Fruit fly (Drosophila melanogaster) whole organism, embryonic: Measurements from ENCODE around the gene CG16779.

Source experiments
- Abd-B ChIP-seq: fragments of 200-800 bp; sonication (Bioruptor generic); optimal IDR thresholded peaks from 2 replicates; lab custom pipeline; 2018; ENCODE audit warnings: missing biosample characterization, mild to moderate bottlenecking, missing genetic modification characterization, moderate library complexity
- CG10209 ChIP-seq: fragments of 200-800 bp; sonication (Bioruptor generic); optimal IDR thresholded peaks from 3 replicates; lab custom pipeline; 2017; ENCODE audit warnings: missing biosample characterization, mild to moderate bottlenecking, missing genetic modification characterization, missing genetic modification reagents
- CG13624 ChIP-seq: fragments of 200-800 bp; sonication (Bioruptor generic); optimal IDR thresholded peaks from 2 replicates; lab custom pipeline; 2016; ENCODE audit warnings: missing biosample characterization, missing genetic modification characterization
- CG14965 ChIP-seq: fragments of 200-800 bp; sonication (Bioruptor generic); optimal IDR thresholded peaks from 2 replicates; lab custom pipeline; 2016; ENCODE audit warnings: missing biosample characterization, missing genetic modification characterization, borderline replicate concordance
- CG16779 ChIP-seq: fragments of 200-800 bp; sonication (Bioruptor generic); IDR thresholded peaks from 2 replicates; pipeline ENCODE4 v1.3.6; 2022; ENCODE audit warnings: missing biosample characterization, missing genetic modification characterization
- CG17385 ChIP-seq: fragments of 200-800 bp; sonication (Bioruptor generic); optimal IDR thresholded peaks from 3 replicates; lab custom pipeline; 2018; ENCODE audit warnings: missing biosample characterization, mild to moderate bottlenecking, missing genetic modification characterization
- CG17829 ChIP-seq: fragments of 200-800 bp; optimal IDR thresholded peaks from 2 replicates; lab custom pipeline; 2019; ENCODE audit warnings: missing biosample characterization, mild to moderate bottlenecking, missing genetic modification characterization, moderate library complexity
- CG18011 ChIP-seq: fragments of 200-800 bp; sonication (Bioruptor generic); optimal IDR thresholded peaks from 2 replicates; lab custom pipeline; 2017; ENCODE audit warnings: missing biosample characterization, missing genetic modification characterization, mild to moderate bottlenecking, moderate library complexity, missing genotype
- CG18619 ChIP-seq: fragments of 200-800 bp; sonication (Bioruptor generic); optimal IDR thresholded peaks from 3 replicates; lab custom pipeline; 2017; ENCODE audit warnings: missing biosample characterization, mild to moderate bottlenecking, missing genetic modification characterization
- CG2120 ChIP-seq: fragments of 200-800 bp; sonication (Bioruptor generic); optimal IDR thresholded peaks from 3 replicates; lab custom pipeline; 2016; ENCODE audit warnings: missing biosample characterization, missing genetic modification characterization
- CG2199 ChIP-seq: fragments of 200-800 bp; sonication (Bioruptor generic); IDR thresholded peaks from 3 replicates; pipeline ENCODE4 v1.3.6; 2022; ENCODE audit warnings: missing biosample characterization, missing genetic modification characterization
- CG2202 ChIP-seq: fragments of 200-800 bp; sonication (Bioruptor generic); optimal IDR thresholded peaks from 2 replicates; lab custom pipeline; 2018; ENCODE audit warnings: missing biosample characterization, mild to moderate bottlenecking, missing genetic modification characterization
- CG2678 ChIP-seq: fragments of 200-800 bp; sonication (Bioruptor generic); optimal IDR thresholded peaks from 3 replicates; lab custom pipeline; 2019; ENCODE audit warnings: missing biosample characterization, mild to moderate bottlenecking, missing genetic modification characterization, moderate library complexity
- CG32532 ChIP-seq: fragments of 200-800 bp; sonication (Bioruptor generic); IDR thresholded peaks from 2 replicates; pipeline ENCODE4 v1.3.6; 2022; ENCODE audit warnings: missing biosample characterization, missing genetic modification characterization
- CG3281 ChIP-seq: fragments of 200-800 bp; sonication (Bioruptor generic); optimal IDR thresholded peaks from 3 replicates; lab custom pipeline; 2017; ENCODE audit warnings: missing biosample characterization, mild to moderate bottlenecking, missing genetic modification characterization
- CG34376 ChIP-seq: fragments of 200-800 bp; sonication (Bioruptor generic); optimal IDR thresholded peaks from 2 replicates; lab custom pipeline; 2018; ENCODE audit warnings: missing biosample characterization, mild to moderate bottlenecking, missing genetic modification characterization
- CG4707 ChIP-seq: fragments of 200-800 bp; sonication (Bioruptor generic); optimal IDR thresholded peaks from 2 replicates; lab custom pipeline; 2018; ENCODE audit warnings: missing biosample characterization, mild to moderate bottlenecking, missing genetic modification characterization, moderate library complexity
- CG6854 ChIP-seq: fragments of 200-800 bp; sonication (Bioruptor generic); optimal IDR thresholded peaks from 3 replicates; lab custom pipeline; 2017; ENCODE audit warnings: missing biosample characterization, mild to moderate bottlenecking, missing genetic modification characterization
- CG7556 ChIP-seq: fragments of 200-800 bp; sonication (Bioruptor generic); optimal IDR thresholded peaks from 2 replicates; lab custom pipeline; 2017; ENCODE audit warnings: missing biosample characterization, mild to moderate bottlenecking, missing genetic modification characterization
- CG7963 ChIP-seq: fragments of 200-800 bp; sonication (Bioruptor generic); IDR thresholded peaks from 3 replicates; pipeline ENCODE4 v1.3.6; 2022; ENCODE audit warnings: missing biosample characterization, missing genetic modification characterization; ENCODE audit not compliant: partially characterized antibody
- CG7987 ChIP-seq: fragments of 200-800 bp; sonication (Bioruptor generic); optimal IDR thresholded peaks from 2 replicates; lab custom pipeline; 2018; ENCODE audit warnings: missing biosample characterization, mild to moderate bottlenecking, missing genetic modification characterization, moderate library complexity
- CG8765 ChIP-seq: fragments of 200-800 bp; sonication (Bioruptor generic); IDR thresholded peaks from 2 replicates; pipeline ENCODE4 v1.3.6; 2022; ENCODE audit warnings: missing biosample characterization, missing genetic modification characterization
- CG9817 ChIP-seq: fragments of 200-800 bp; sonication (Bioruptor generic); optimal IDR thresholded peaks from 2 replicates; lab custom pipeline; 2018; ENCODE audit warnings: missing biosample characterization, mild to moderate bottlenecking, missing genetic modification characterization, moderate library complexity
- Dfd ChIP-seq, 2 experiments: fragments of >200 bp; optimal IDR thresholded peaks; 2 replicates each; lab custom pipeline; 2017; ENCODE audit warnings: missing biosample characterization in 2 of 2, missing genetic modification characterization in 2 of 2
- Fer3 ChIP-seq: fragments of 200-800 bp; sonication (Bioruptor generic); optimal IDR thresholded peaks from 2 replicates; lab custom pipeline; 2018; ENCODE audit warnings: missing biosample characterization, mild to moderate bottlenecking, missing genetic modification characterization, moderate library complexity
- GATAe ChIP-seq: fragments of 200-800 bp; sonication (Bioruptor generic); conservative IDR thresholded peaks from 2 replicates; pipeline ENCODE4 v1.3.6; 2022; ENCODE audit warnings: missing biosample characterization, missing genetic modification characterization
- Hmr ChIP-seq: fragments of 200-800 bp; sonication (Bioruptor generic); optimal IDR thresholded peaks from 3 replicates; lab custom pipeline; 2017; ENCODE audit warnings: mild to moderate bottlenecking, missing biosample characterization, missing genetic modification reagents, missing genetic modification characterization
- Lim3 ChIP-seq: fragments of 200-800 bp; sonication (Bioruptor generic); IDR thresholded peaks from 2 replicates; pipeline ENCODE4 v1.3.6; 2022; ENCODE audit warnings: missing biosample characterization, missing genetic modification characterization
- Mad ChIP-seq: fragments of 200-800 bp; sonication (Bioruptor generic); optimal IDR thresholded peaks from 2 replicates; lab custom pipeline; 2016; ENCODE audit warnings: missing biosample characterization, missing genetic modification characterization
- NC2α ChIP-seq: fragments of 200-800 bp; sonication (Bioruptor generic); optimal IDR thresholded peaks from 2 replicates; lab custom pipeline; 2016; ENCODE audit warnings: missing biosample characterization, missing genetic modification characterization
- Pdp1 ChIP-seq, 2 experiments: fragments of 200-800 bp; sonication (Bioruptor generic); optimal IDR thresholded peaks; 3 replicates each; lab custom pipeline; 2016; ENCODE audit warnings: missing biosample characterization in 2 of 2, missing genetic modification characterization in 2 of 2, mild to moderate bottlenecking in 1 of 2, moderate library complexity in 1 of 2
- Rfx ChIP-seq: fragments of 200-800 bp; sonication (Bioruptor generic); IDR thresholded peaks from 2 replicates; pipeline ENCODE4 v1.3.6; 2022; ENCODE audit warnings: missing biosample characterization, missing genetic modification characterization
- Tbp ChIP-seq: fragments of >200 bp; optimal IDR thresholded peaks from 2 replicates; lab custom pipeline; 2018; ENCODE audit warnings: missing biosample characterization, missing genetic modification characterization
- Xbp1 ChIP-seq: fragments of 200-800 bp; sonication (Bioruptor generic); optimal IDR thresholded peaks from 3 replicates; lab custom pipeline; 2016; ENCODE audit warnings: missing biosample characterization, mild to moderate bottlenecking, missing genetic modification characterization
- ac ChIP-seq: fragments of 200-800 bp; sonication (Bioruptor generic); optimal IDR thresholded peaks from 3 replicates; lab custom pipeline; 2017; ENCODE audit warnings: missing biosample characterization, mild to moderate bottlenecking, missing genetic modification characterization
- aop ChIP-seq: fragments of 200-800 bp; sonication (Bioruptor generic); IDR thresholded peaks from 2 replicates; pipeline ENCODE4 v1.3.6; 2022; ENCODE audit warnings: missing biosample characterization, missing genetic modification characterization
- bab2 ChIP-seq: fragments of 200-800 bp; sonication (Bioruptor generic); optimal IDR thresholded peaks from 2 replicates; lab custom pipeline; 2016; ENCODE audit warnings: missing biosample characterization, missing genetic modification characterization
- cg ChIP-seq: fragments of 200-800 bp; sonication (Bioruptor generic); optimal IDR thresholded peaks from 3 replicates; lab custom pipeline; 2019; ENCODE audit warnings: missing biosample characterization, mild to moderate bottlenecking, missing genetic modification characterization, moderate library complexity
- crc ChIP-seq: fragments of 200-800 bp; sonication (Bioruptor generic); optimal IDR thresholded peaks from 2 replicates; lab custom pipeline; 2016; ENCODE audit warnings: missing biosample characterization, missing genetic modification characterization
- da ChIP-seq: fragments of 200-800 bp; sonication (Bioruptor generic); optimal IDR thresholded peaks from 2 replicates; lab custom pipeline; 2016; ENCODE audit warnings: missing biosample characterization, missing genetic modification characterization
- grn ChIP-seq: fragments of 200-800 bp; sonication (Bioruptor generic); optimal IDR thresholded peaks from 3 replicates; lab custom pipeline; 2017; ENCODE audit warnings: missing biosample characterization, missing genetic modification characterization
- her ChIP-seq: fragments of 200-800 bp; sonication (Bioruptor generic); optimal IDR thresholded peaks from 2 replicates; lab custom pipeline; 2016; ENCODE audit warnings: missing biosample characterization, missing genetic modification characterization
- ind ChIP-seq: fragments of 200-800 bp; sonication (Bioruptor generic); optimal IDR thresholded peaks from 3 replicates; lab custom pipeline; 2016; ENCODE audit warnings: missing biosample characterization, missing genetic modification characterization
- mld ChIP-seq: fragments of 200-800 bp; sonication (Bioruptor generic); IDR thresholded peaks from 3 replicates; pipeline ENCODE4 v1.3.6; 2022; ENCODE audit warnings: missing biosample characterization, missing genetic modification characterization; ENCODE audit not compliant: partially characterized antibody
- org-1 ChIP-seq: fragments of 200-800 bp; sonication (Bioruptor generic); optimal IDR thresholded peaks from 2 replicates; lab custom pipeline; 2017; ENCODE audit warnings: missing biosample characterization, missing genetic modification characterization
- schlank ChIP-seq: fragments of 200-800 bp; sonication (Bioruptor generic); optimal IDR thresholded peaks from 2 replicates; lab custom pipeline; 2018; ENCODE audit warnings: missing biosample characterization, mild to moderate bottlenecking, missing genetic modification characterization
- slbo ChIP-seq: fragments of 200-800 bp; sonication (Bioruptor generic); IDR thresholded peaks from 2 replicates; pipeline ENCODE4 v1.3.6; 2022; ENCODE audit warnings: missing biosample characterization, missing genetic modification characterization
- sug ChIP-seq: fragments of 200-800 bp; optimal IDR thresholded peaks from 2 replicates; lab custom pipeline; 2019; ENCODE audit warnings: missing biosample characterization, mild to moderate bottlenecking, missing genetic modification characterization, moderate library complexity
- tin ChIP-seq: fragments of 200-800 bp; sonication (Bioruptor generic); optimal IDR thresholded peaks from 3 replicates; lab custom pipeline; 2016; ENCODE audit warnings: missing biosample characterization, missing genetic modification characterization
- trem ChIP-seq: fragments of 200-800 bp; optimal IDR thresholded peaks from 3 replicates; lab custom pipeline; 2019; ENCODE audit warnings: missing biosample characterization, mild to moderate bottlenecking, missing genetic modification characterization, moderate library complexity
- trh ChIP-seq: fragments of 200-800 bp; sonication (Bioruptor generic); optimal IDR thresholded peaks from 2 replicates; lab custom pipeline; 2016; ENCODE audit warnings: missing biosample characterization, missing genetic modification characterization

Gene CG16779

DNA sequence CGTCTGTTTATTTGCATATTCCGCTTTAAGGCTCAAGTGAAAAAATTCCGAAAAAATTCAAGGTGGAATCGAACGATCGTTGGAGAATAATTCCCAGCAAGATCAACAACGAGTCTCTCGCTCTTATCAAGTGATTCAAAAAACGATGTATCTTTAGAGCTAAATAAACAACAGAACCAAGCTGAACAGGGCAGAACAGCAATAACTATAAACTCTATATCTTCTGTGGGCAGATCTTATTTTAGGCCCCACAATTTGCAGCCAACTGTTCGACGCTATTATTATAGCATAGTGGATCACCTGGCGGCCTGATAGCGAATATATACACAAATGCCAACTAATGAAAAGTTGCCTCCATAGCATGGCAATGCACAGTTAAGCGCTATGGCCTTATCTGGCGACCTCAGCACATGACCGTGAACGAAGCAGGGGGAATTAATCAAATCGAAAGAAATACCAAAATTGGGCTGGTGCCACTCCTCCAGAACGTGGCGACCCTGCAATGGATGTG lies 36.0 kb upstream of the CG16779 start (continued):
- TF ChIP-seq CG8765, result no peak
- peak; percentile 14 for TF ChIP-seq da (GFP tag; lab: Kevin White, UChicago)
- peak; percentile 61 for TF ChIP-seq CG13624 (GFP tag; lab: Kevin White, UChicago)
- no peak for TF ChIP-seq CG14965
- TF ChIP-seq CG9817 (tag; lab: Kevin White, UChicago), result no peak
- TF ChIP-seq her (GFP tag; lab: Kevin White, UChicago), result peak; percentile 19
- no peak for TF ChIP-seq crc (GFP tag; lab: Kevin White, UChicago)
- peak; percentile 37 for TF ChIP-seq CG34376
- peak; percentile 25 for TF ChIP-seq CG2678 (tag; lab: Kevin White, UChicago)
- TF ChIP-seq Rfx (GFP tag; lab: Robert Waterston, UW), result 0 out of 2 replicates have a peak, but pooled peaks have one; percentile 4
- TF ChIP-seq CG7556 (GFP tag; lab: Kevin White, UChicago), result no peak
- TF ChIP-seq CG2120, result peak; percentile 51
- no peak for TF ChIP-seq Dfd (GFP tag; optimal IDR thresholded peaks at IDR 0.05; lab: Kevin White, UChicago)
- 0 out of 2 replicates have a peak, but pooled peaks have one; percentile 8 for TF ChIP-seq slbo (GFP tag; lab: Robert Waterston, UW)
- no peak for TF ChIP-seq org-1 (GFP tag; lab: Kevin White, UChicago)
- TF ChIP-seq Fer3 (tag; lab: Kevin White, UChicago), result peak; percentile 25
- TF ChIP-seq trh (GFP tag; lab: Kevin White, UChicago), result no peak
- no peak for TF ChIP-seq CG3281 (GFP tag; lab: Kevin White, UChicago)
- TF ChIP-seq CG32532 (GFP tag; lab: Robert Waterston, UW), result no peak
- TF ChIP-seq tin, result no peak
- TF ChIP-seq Pdp1 (GFP tag; optimal IDR thresholded peaks at IDR 0.05; lab: Kevin White, UChicago), result peak in 1 of 2 experiments; percentile 51
- peak; percentile 19 for TF ChIP-seq schlank
- no peak; the same call in 1 of the 2 replicates for TF ChIP-seq GATAe (GFP tag; lab: Robert Waterston, UW)
- no peak for TF ChIP-seq trem (tag; lab: Kevin White, UChicago)
- TF ChIP-seq CG17385 (GFP tag; lab: Kevin White, UChicago), result no peak
- TF ChIP-seq CG2199 (GFP tag; lab: Robert Waterston, UW), result peak; percentile 81; the same call in 2 of the 3 replicates
- TF ChIP-seq bab2 (GFP tag; lab: Kevin White, UChicago), result no peak
- TF ChIP-seq NC2α (GFP tag; lab: Kevin White, UChicago), result no peak
- no peak for TF ChIP-seq CG7963 (GFP tag; lab: Robert Waterston, UW)
- peak; percentile 39 for TF ChIP-seq Hmr
- TF ChIP-seq CG2202 (tag; lab: Kevin White, UChicago), result no peak
- peak; percentile 81 for TF ChIP-seq sug (tag; lab: Kevin White, UChicago)
- no peak for TF ChIP-seq mld (GFP tag; lab: Robert Waterston, UW)
- no peak for TF ChIP-seq ind
- TF ChIP-seq CG7987 (GFP tag; lab: Kevin White, UChicago), result peak; percentile 79
- TF ChIP-seq CG18619, result no peak
- TF ChIP-seq grn (GFP tag; lab: Kevin White, UChicago), result peak; percentile 41
- no peak for TF ChIP-seq Abd-B
- no peak for TF ChIP-seq Xbp1
- TF ChIP-seq CG6854 (GFP tag; lab: Kevin White, UChicago), result peak; percentile 17
- no peak for TF ChIP-seq CG16779 (GFP tag; lab: Robert Waterston, UW)
- TF ChIP-seq CG18011 (GFP tag; lab: Kevin White, UChicago), result no peak
- no peak for TF ChIP-seq cg (GFP tag; lab: Kevin White, UChicago)
- TF ChIP-seq CG10209 (GFP tag; lab: Kevin White, UChicago), result no peak
- TF ChIP-seq ac (GFP tag; lab: Kevin White, UChicago), result no peak
- TF ChIP-seq Mad (GFP tag; lab: Kevin White, UChicago), result no peak
- no peak; the same call in 1 of the 2 replicates for TF ChIP-seq Lim3 (GFP tag; lab: Robert Waterston, UW)
- no peak for TF ChIP-seq Tbp (GFP tag; lab: Kevin White, UChicago)
- TF ChIP-seq aop, result no peak
- TF ChIP-seq CG4707 (GFP tag; lab: Kevin White, UChicago), result no peak
- no peak for TF ChIP-seq CG17829 (tag; lab: Kevin White, UChicago)
